Worm (Caenorhabditis elegans): ENCODE measurements around the gene txt-11.
"Not testable (repeated sequence)": the region's sequence is repeated elsewhere in the genome, so short reads cannot be mapped to it uniquely, and the experiment has no call there.

The txt-11 gene

DNA sequence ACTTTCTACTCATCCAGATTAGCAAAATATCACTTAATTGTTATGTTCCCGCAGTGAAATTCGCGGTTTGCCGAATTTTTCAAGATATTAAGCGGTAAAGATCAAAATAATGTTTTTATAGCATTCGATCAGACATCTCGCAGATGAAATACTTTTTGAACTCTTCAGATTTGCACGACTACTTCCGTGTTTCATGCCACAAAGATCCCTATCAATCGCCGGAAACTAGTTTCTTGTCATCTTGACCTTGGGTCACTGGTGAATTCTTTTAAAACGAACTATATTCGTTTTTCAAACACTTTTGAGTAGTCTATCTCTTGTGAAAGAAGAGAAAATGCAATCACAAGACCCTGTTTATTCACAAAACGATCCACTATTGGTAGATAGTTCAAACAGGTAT lies at the start of gene txt-11:
txt-11 (plus strand) TSS at position 301 of the 400 bp plus-strand sequence.
- TF ChIP-seq unc-62 (GFP tag; optimal IDR thresholded peaks at IDR 0.05), result no peak

DNA sequence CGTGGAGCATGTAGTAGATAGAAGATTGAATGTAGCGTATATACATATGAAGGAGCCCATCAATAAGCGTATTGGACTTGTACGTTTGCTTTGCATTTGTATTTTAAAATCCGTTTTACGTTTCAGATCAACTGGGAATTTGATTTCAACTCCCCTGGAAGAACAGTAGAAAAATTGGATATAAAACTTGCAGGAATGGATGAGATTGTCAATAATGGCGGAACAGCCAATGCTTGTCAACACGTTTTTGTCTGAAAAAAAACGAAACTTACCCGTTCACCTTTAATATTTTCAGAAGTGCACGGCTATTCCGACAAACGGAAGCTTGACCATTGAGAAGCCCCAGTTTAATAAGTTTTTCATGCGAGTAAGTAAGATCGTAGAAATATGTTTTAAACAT lies 45.3 kb upstream of the txt-11 start, which contains the start of gene C04E12.2:
C04E12.2 (plus strand) TSS at position 301 of the 400 bp plus-strand sequence.
- not testable (repeated sequence) for TF ChIP-seq unc-62 (GFP tag; optimal IDR thresholded peaks at IDR 0.05)

DNA sequence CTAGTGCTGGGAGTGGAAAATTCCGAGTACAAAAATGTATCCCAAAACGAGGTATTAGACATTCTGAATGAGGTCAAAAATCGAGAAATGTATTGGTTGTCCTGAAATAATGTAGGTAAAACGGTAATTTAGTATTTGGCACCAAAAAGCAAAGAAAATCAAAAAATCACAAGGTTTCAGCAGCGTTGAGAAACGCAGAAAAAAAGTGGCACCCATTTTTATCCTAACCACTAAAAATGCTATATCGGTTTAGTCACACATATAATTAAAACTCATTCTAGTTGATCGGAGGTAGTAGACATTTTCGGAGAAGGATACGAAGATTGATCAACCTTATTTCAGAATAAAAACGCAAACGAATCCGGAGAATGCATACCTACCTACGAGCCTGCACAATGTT lies 40.4 kb upstream of the txt-11 start, which contains the start of gene srx-121:
srx-121 (minus strand) TSS at position 101 of the 400 bp plus-strand sequence.
- TF ChIP-seq unc-62 (GFP tag; optimal IDR thresholded peaks at IDR 0.05), result no peak

ce11 chrV:3376973-3377372 lies 36.1 kb upstream of the txt-11 start, which contains the start of gene srbc-2:
TSS of gene srbc-2 (minus strand) at chrV:3377073.
- no peak for TF ChIP-seq unc-62 (GFP tag; optimal IDR thresholded peaks at IDR 0.05)

DNA sequence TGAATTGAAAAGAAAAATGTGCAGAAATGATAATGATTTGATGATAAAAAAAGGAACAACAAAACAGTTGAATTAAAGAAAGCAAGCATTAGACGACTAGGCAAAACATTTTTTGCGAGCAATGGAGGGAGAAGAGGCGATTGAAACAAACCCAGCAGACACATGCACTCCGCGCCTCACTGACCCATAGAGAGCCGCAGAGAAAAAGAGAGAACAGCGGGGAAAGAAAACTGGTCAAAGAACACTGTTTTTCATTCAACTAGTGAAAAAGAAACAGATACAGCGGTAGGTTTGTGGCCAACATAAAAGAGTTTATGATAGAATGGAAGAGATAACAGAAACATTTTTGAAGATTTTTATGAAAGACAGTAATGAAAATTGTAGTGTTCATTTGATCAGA lies 24.8 kb upstream of the txt-11 start:
- TF ChIP-seq unc-62 (GFP tag; optimal IDR thresholded peaks at IDR 0.05), result no peak

DNA sequence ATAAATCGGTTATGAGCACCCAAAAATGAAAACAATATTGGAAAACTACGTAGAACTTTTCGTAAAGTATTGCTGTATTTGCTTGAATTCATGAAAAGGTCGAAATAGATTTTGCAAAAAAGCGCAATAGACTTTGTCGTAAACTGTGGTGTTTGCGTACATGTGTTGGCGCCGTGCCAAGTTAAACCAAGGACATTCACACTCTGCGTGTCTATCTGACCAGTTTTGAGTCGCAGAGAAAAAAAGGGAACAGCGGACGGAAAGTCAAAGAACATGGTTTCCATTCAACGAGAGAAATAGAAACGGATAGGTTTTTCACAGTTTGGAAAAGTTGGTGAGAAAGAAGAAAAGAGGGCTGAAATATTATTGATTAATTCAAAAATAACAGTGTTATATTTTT lies 22.1 kb upstream of the txt-11 start:
- TF ChIP-seq unc-62 (GFP tag; optimal IDR thresholded peaks at IDR 0.05), result no peak

DNA sequence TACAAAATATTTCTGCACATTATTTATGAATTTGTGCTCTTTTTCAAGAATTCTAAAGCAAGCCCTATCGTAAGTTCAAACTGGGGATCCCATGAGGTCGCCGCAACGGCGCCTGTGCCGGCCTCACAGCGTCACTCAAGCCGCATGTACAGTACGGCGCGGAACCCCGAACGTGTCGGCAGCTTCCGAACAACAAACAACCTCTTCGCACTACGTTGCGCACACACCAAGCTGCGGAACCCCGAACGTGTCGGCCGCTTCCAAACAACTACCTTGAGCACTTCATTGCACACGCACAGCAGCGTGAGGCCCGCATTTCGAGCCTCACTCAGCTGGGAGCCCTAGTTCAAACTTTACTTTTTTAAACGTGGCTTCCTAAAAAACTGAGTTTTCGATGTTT lies 19.0 kb upstream of the txt-11 start:
- no peak for TF ChIP-seq unc-62 (GFP tag; optimal IDR thresholded peaks at IDR 0.05)

DNA sequence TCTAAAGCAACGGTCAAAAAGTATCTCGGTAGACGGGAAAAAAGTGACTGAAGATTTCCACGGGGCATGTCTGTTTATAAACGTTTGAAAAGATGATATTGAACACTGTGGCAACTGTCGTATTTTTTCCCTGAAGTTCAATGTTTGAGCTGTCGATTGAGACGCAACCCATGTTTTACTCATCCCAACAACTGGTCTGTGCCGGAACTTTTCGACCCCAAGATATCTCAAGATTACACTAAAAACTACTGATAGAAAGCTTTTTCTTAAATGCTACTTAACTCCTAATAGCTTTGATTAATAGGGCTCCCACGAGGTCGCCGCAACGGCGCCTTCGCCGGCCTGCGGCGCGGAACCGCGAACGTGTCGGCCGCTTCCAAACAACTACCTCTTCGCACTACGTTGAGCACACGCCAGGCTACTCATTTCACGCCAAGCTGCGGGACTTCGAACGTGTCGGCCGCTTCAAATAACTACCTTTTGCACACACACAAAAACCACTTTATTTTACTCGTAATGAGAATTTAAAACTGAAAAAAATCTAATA lies 18.3 kb upstream of the txt-11 start, which contains the start of gene T20D4.15:
T20D4.15 (minus strand) TSS at position 51 of the 547 bp plus-strand sequence.
- TF ChIP-seq unc-62 (GFP tag; optimal IDR thresholded peaks at IDR 0.05), result no peak

- TF ChIP-seq unc-62 (GFP tag; optimal IDR thresholded peaks at IDR 0.05), result not testable (repeated sequence)
Measured at ce11 chrV:3396765-3397164, 16.3 kb upstream of the txt-11 start, which contains the start of gene T20D4.12. TSS of gene T20D4.12 (plus strand) at chrV:3397065.

- TF ChIP-seq unc-62 (GFP tag; optimal IDR thresholded peaks at IDR 0.05), result no peak
Measured at ce11 chrV:3398314-3398713, 14.8 kb upstream of the txt-11 start, which contains the start of gene T20D4.11. TSS of gene T20D4.11 (plus strand) at chrV:3398690.

DNA sequence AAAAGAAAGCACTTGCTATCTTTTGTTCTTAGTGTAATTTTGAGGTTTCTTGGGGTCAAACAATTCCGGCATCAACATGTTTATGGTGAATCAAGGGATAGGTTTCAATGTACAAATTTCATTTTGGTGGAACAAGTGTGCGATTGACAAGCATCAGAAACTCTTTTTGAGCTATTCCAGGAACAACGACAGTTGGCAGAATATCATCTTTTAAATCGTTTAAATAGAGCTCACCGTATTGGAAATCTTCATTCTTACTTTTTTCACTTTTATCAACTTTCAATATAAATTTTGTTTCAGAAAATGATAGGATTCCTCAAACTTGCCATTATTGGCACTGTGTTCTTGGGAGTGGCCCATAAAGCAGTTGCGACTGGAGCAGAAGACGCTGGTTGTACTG lies 13.2 kb upstream of the txt-11 start, which contains the start of gene T20D4.10:
T20D4.10 (plus strand) TSS at position 301 of the 400 bp plus-strand sequence.
- TF ChIP-seq unc-62 (GFP tag; optimal IDR thresholded peaks at IDR 0.05), result not testable (repeated sequence)

DNA sequence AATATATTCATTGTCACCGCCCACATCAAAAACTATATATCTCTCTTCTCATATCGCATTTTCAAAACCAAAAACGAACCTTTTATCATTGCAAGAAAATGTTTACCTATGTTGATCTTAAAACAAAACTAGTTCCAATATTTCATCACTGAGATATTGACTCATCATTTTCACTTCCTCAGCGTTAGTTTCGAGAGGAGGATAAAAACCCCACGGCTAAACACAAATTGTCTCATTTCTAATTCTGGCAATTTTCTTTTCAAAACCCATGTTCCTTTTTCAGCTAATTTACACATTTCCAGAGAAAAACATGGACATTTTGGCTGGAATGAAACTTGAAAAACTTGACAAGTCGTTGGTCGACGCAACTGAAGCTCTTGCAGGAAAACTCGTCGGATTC lies 4.5 kb upstream of the txt-11 start, which contains the start of gene T20D4.7:
T20D4.7 (plus strand) TSS at position 301 of the 400 bp plus-strand sequence.
- TF ChIP-seq unc-62 (GFP tag; optimal IDR thresholded peaks at IDR 0.05), result no peak

ce11 chrV:3409498-3409897 lies 3.6 kb upstream of the txt-11 start:
- TF ChIP-seq unc-62 (GFP tag; optimal IDR thresholded peaks at IDR 0.05), result no peak

ce11 chrV:3410098-3410570 lies 3.0 kb upstream of the txt-11 start, which contains the start of gene arrd-22:
TSS of gene arrd-22 (plus strand) at chrV:3410520.
- no peak for TF ChIP-seq unc-62 (GFP tag; optimal IDR thresholded peaks at IDR 0.05)

ce11 chrV:3417928-3418327 lies 4.8 kb downstream of the txt-11 start, which contains the start of gene T20D4.3:
TSS of gene T20D4.3 (plus strand) at chrV:3418228.
- TF ChIP-seq unc-62 (GFP tag; optimal IDR thresholded peaks at IDR 0.05), result no peak

ce11 chrV:3424341-3424740 lies 11.2 kb downstream of the txt-11 start, which contains the start of gene srab-21:
TSS of gene srab-21 (minus strand) at chrV:3424441.
- TF ChIP-seq unc-62 (GFP tag; optimal IDR thresholded peaks at IDR 0.05), result no peak

- no peak for TF ChIP-seq unc-62 (GFP tag; optimal IDR thresholded peaks at IDR 0.05)
Measured at ce11 chrV:3426076-3426475, 13.0 kb downstream of the txt-11 start, which contains the start of gene srab-22. TSS of gene srab-22 (plus strand) at chrV:3426376.
